Fruit fly (Drosophila melanogaster) whole organism: ENCODE results near the gene mfr.

Experiments used
- CG8478 ChIP-seq: fragments of >200 bp; optimal IDR thresholded peaks from 2 replicates; lab custom pipeline; 2018; ENCODE audit warnings: inconsistent platforms
- Dll ChIP-seq: fragments of >200 bp; optimal IDR thresholded peaks from 2 replicates; lab custom pipeline; 2017
- EcR ChIP-seq, 2 experiments: fragments of >200 bp; optimal IDR thresholded peaks; 2 replicates each; lab custom pipeline; 2017; ENCODE audit warnings: missing biosample characterization in 2 of 2, missing genetic modification characterization in 2 of 2, missing genetic modification reagents in 2 of 2
- pan ChIP-seq: fragments of >200 bp; optimal IDR thresholded peaks from 2 replicates; lab custom pipeline; 2017
- psq ChIP-seq: fragments of >200 bp; optimal IDR thresholded peaks from 2 replicates; lab custom pipeline; 2017
- usp ChIP-seq: fragments of >200 bp; optimal IDR thresholded peaks from 2 replicates; lab custom pipeline; 2017; ENCODE audit warnings: missing biosample characterization, missing genetic modification characterization, mixed read lengths

mfr gene

dm6 chr3L:8881778-8882366, 30.6 kb downstream of the mfr start:
- TF ChIP-seq EcR (GFP tag; optimal IDR thresholded peaks at IDR 0.05; lab: Kevin White, UChicago): no peak
- no peak for TF ChIP-seq Dll (lab: Kevin White, UChicago)
- TF ChIP-seq CG8478 (lab: Kevin White, UChicago): no peak
- TF ChIP-seq pan (lab: Kevin White, UChicago): no peak
- no peak for TF ChIP-seq usp (GFP tag; lab: Kevin White, UChicago)

dm6 chr3L:8879465-8879864, 33.0 kb downstream of the mfr start:
- TF ChIP-seq Dll (lab: Kevin White, UChicago) (no peak), EcR (GFP tag; optimal IDR thresholded peaks at IDR 0.05; lab: Kevin White, UChicago) (no peak), pan (lab: Kevin White, UChicago) (no peak), psq (lab: Kevin White, UChicago) (no peak), usp (GFP tag; lab: Kevin White, UChicago) (no peak), CG8478 (lab: Kevin White, UChicago) (no peak)

- no peak for TF ChIP-seq pan (lab: Kevin White, UChicago)
- no peak for TF ChIP-seq CG8478 (lab: Kevin White, UChicago)
- TF ChIP-seq Dll (lab: Kevin White, UChicago): no peak
- no peak for TF ChIP-seq EcR (GFP tag; optimal IDR thresholded peaks at IDR 0.05; lab: Kevin White, UChicago)
- TF ChIP-seq usp (GFP tag; lab: Kevin White, UChicago): no peak
- no peak for TF ChIP-seq psq (lab: Kevin White, UChicago)
Measured at dm6 chr3L:8878388-8878787, 34.1 kb downstream of the mfr start.

- no peak for TF ChIP-seq usp (GFP tag; lab: Kevin White, UChicago)
- no peak for TF ChIP-seq pan (lab: Kevin White, UChicago)
- no peak for TF ChIP-seq CG8478 (lab: Kevin White, UChicago)
- no peak for TF ChIP-seq psq (lab: Kevin White, UChicago)
- no peak for TF ChIP-seq Dll (lab: Kevin White, UChicago)
- no peak for TF ChIP-seq EcR (GFP tag; optimal IDR thresholded peaks at IDR 0.05; lab: Kevin White, UChicago)
Measured at dm6 chr3L:8873053-8873452, 39.4 kb downstream of the mfr start.

- TF ChIP-seq CG8478 (lab: Kevin White, UChicago) (no peak), usp (GFP tag; lab: Kevin White, UChicago) (no peak), pan (lab: Kevin White, UChicago) (no peak), EcR (GFP tag; optimal IDR thresholded peaks at IDR 0.05; lab: Kevin White, UChicago) (no peak), Dll (lab: Kevin White, UChicago) (no peak), psq (lab: Kevin White, UChicago) (no peak)
Measured at dm6 chr3L:8871017-8871416, 41.5 kb downstream of the mfr start.

- TF ChIP-seq pan (lab: Kevin White, UChicago): no peak
- no peak for TF ChIP-seq Dll (lab: Kevin White, UChicago)
- no peak for TF ChIP-seq psq (lab: Kevin White, UChicago)
- no peak for TF ChIP-seq CG8478 (lab: Kevin White, UChicago)
- TF ChIP-seq usp (GFP tag; lab: Kevin White, UChicago): no peak
- TF ChIP-seq EcR (GFP tag; optimal IDR thresholded peaks at IDR 0.05; lab: Kevin White, UChicago): no peak
Measured at dm6 chr3L:8870547-8870946, 41.9 kb downstream of the mfr start.

- TF ChIP-seq usp (GFP tag; lab: Kevin White, UChicago) (no peak), psq (lab: Kevin White, UChicago) (no peak), Dll (lab: Kevin White, UChicago) (no peak), CG8478 (lab: Kevin White, UChicago) (no peak), EcR (GFP tag; optimal IDR thresholded peaks at IDR 0.05; lab: Kevin White, UChicago) (no peak), pan (lab: Kevin White, UChicago) (no peak)
Measured at dm6 chr3L:8869326-8869725, 43.1 kb downstream of the mfr start.

- no peak for TF ChIP-seq usp (GFP tag; lab: Kevin White, UChicago)
- no peak for TF ChIP-seq CG8478 (lab: Kevin White, UChicago)
- TF ChIP-seq psq (lab: Kevin White, UChicago): no peak
- no peak for TF ChIP-seq pan (lab: Kevin White, UChicago)
- no peak for TF ChIP-seq EcR (GFP tag; optimal IDR thresholded peaks at IDR 0.05; lab: Kevin White, UChicago)
- TF ChIP-seq Dll (lab: Kevin White, UChicago): no peak
Measured at dm6 chr3L:8865185-8865584, 47.3 kb downstream of the mfr start.

dm6 chr3L:8860746-8861145, 51.7 kb downstream of the mfr start:
- TF ChIP-seq EcR (GFP tag; optimal IDR thresholded peaks at IDR 0.05; lab: Kevin White, UChicago) (no peak), psq (lab: Kevin White, UChicago) (no peak), usp (GFP tag; lab: Kevin White, UChicago) (no peak), Dll (lab: Kevin White, UChicago) (no peak), pan (lab: Kevin White, UChicago) (no peak), CG8478 (lab: Kevin White, UChicago) (no peak)

dm6 chr3L:8859936-8860335, 52.5 kb downstream of the mfr start:
- TF ChIP-seq pan (lab: Kevin White, UChicago) (no peak), usp (GFP tag; lab: Kevin White, UChicago) (no peak), psq (lab: Kevin White, UChicago) (no peak), Dll (lab: Kevin White, UChicago) (no peak), CG8478 (lab: Kevin White, UChicago) (no peak), EcR (GFP tag; optimal IDR thresholded peaks at IDR 0.05; lab: Kevin White, UChicago) (no peak)

- TF ChIP-seq usp (GFP tag; lab: Kevin White, UChicago): no peak
- no peak for TF ChIP-seq EcR (GFP tag; optimal IDR thresholded peaks at IDR 0.05; lab: Kevin White, UChicago)
- no peak for TF ChIP-seq CG8478 (lab: Kevin White, UChicago)
- no peak for TF ChIP-seq psq (lab: Kevin White, UChicago)
Measured at dm6 chr3L:8857648-8858362, 54.7 kb downstream of the mfr start.
